Worm (Caenorhabditis elegans): ENCODE results near the gene ZK1290.13.

ce11 chrII:7534934-7535333 lies at the start of gene ZK1290.13:
- TF ChIP-seq W03F9.2 (tag; optimal IDR thresholded peaks at IDR 0.05) = no peak
- TF ChIP-seq him-1 (tag; optimal IDR thresholded peaks at IDR 0.05) = no peak
- no peak for TF ChIP-seq dao-5 (tag; optimal IDR thresholded peaks at IDR 0.05)
